Fruit fly (Drosophila melanogaster) whole organism, embryonic: ENCODE data around the gene IntS10.

Experiments used
- Awh ChIP-seq: fragments of 200-800 bp; sonication (Bioruptor generic); IDR thresholded peaks from 2 replicates; pipeline ENCODE4, ENCODE4 v1.3.6; 2022; ENCODE audit warnings: missing biosample characterization, missing genetic modification characterization
- B-H2 ChIP-seq: fragments of 200-800 bp; sonication (Bioruptor generic); optimal IDR thresholded peaks from 2 replicates; lab custom pipeline; 2018; ENCODE audit warnings: missing biosample characterization, mild to moderate bottlenecking, missing genetic modification characterization
- Blimp-1 ChIP-seq: fragments of 200-800 bp; sonication (Bioruptor generic); optimal IDR thresholded peaks from 3 replicates; lab custom pipeline; 2018; ENCODE audit warnings: missing biosample characterization, missing genetic modification characterization, mild to moderate bottlenecking, moderate library complexity, missing genetic modification reagents
- Bteb2 ChIP-seq: fragments of 200-800 bp; sonication (Bioruptor generic); optimal IDR thresholded peaks from 2 replicates; lab custom pipeline; 2016; ENCODE audit warnings: missing biosample characterization, missing genetic modification characterization
- CG10366 ChIP-seq: fragments of 200-800 bp; sonication (Bioruptor generic); IDR thresholded peaks from 2 replicates; pipeline ENCODE4 v1.3.6; 2022; ENCODE audit warnings: missing biosample characterization, missing genetic modification characterization
- CG10654 ChIP-seq: fragments of 200-800 bp; sonication (Bioruptor generic); optimal IDR thresholded peaks from 2 replicates; lab custom pipeline; 2016; ENCODE audit warnings: missing biosample characterization, missing genetic modification characterization
- CG11398 ChIP-seq: fragments of 200-800 bp; sonication (Bioruptor generic); optimal IDR thresholded peaks from 2 replicates; lab custom pipeline; 2016; ENCODE audit warnings: missing biosample characterization, missing genetic modification characterization
- CG12299 ChIP-seq: fragments of 200-800 bp; sonication (Bioruptor generic); optimal IDR thresholded peaks from 2 replicates; lab custom pipeline; 2018; ENCODE audit warnings: missing biosample characterization, mild to moderate bottlenecking, missing genetic modification characterization
- CG12769 ChIP-seq: fragments of 200-800 bp; sonication (Bioruptor generic); optimal IDR thresholded peaks from 2 replicates; lab custom pipeline; 2019; ENCODE audit warnings: missing biosample characterization, mild to moderate bottlenecking, missing genetic modification characterization, moderate library complexity
- CG13123 ChIP-seq: fragments of 200-800 bp; sonication (Bioruptor generic); optimal IDR thresholded peaks from 2 replicates; lab custom pipeline; 2016; ENCODE audit warnings: missing biosample characterization, missing genetic modification characterization
- CG13894 ChIP-seq: fragments of 200-800 bp; sonication (Bioruptor generic); optimal IDR thresholded peaks from 3 replicates; lab custom pipeline; 2018; ENCODE audit warnings: missing biosample characterization, mild to moderate bottlenecking, missing genetic modification characterization, moderate library complexity
- CG15696 ChIP-seq: fragments of 200-800 bp; sonication (Bioruptor generic); optimal IDR thresholded peaks from 2 replicates; lab custom pipeline; 2019; ENCODE audit warnings: missing biosample characterization, mild to moderate bottlenecking, missing genetic modification characterization, moderate library complexity
- CG16815 ChIP-seq: fragments of 200-800 bp; sonication (Bioruptor generic); optimal IDR thresholded peaks from 3 replicates; lab custom pipeline; 2017; ENCODE audit warnings: missing biosample characterization, mild to moderate bottlenecking, missing genetic modification characterization
- CG17359 ChIP-seq: fragments of 200-800 bp; sonication (Bioruptor generic); optimal IDR thresholded peaks from 3 replicates; lab custom pipeline; 2018; ENCODE audit warnings: missing biosample characterization, mild to moderate bottlenecking, missing genetic modification characterization, moderate library complexity
- CG18262 ChIP-seq: fragments of 200-800 bp; optimal IDR thresholded peaks from 3 replicates; lab custom pipeline; 2019; ENCODE audit warnings: missing biosample characterization, mild to moderate bottlenecking, missing genetic modification characterization, moderate library complexity
- CG2199 ChIP-seq: fragments of 200-800 bp; sonication (Bioruptor generic); IDR thresholded peaks from 3 replicates; pipeline ENCODE4 v1.3.6; 2022; ENCODE audit warnings: missing biosample characterization, missing genetic modification characterization
- CG30020 ChIP-seq: fragments of 200-800 bp; optimal IDR thresholded peaks from 2 replicates; lab custom pipeline; 2019; ENCODE audit warnings: missing biosample characterization, mild to moderate bottlenecking, missing genetic modification characterization, moderate library complexity
- CG4282 ChIP-seq: fragments of 200-800 bp; sonication (Bioruptor generic); optimal IDR thresholded peaks from 2 replicates; lab custom pipeline; 2016; ENCODE audit warnings: missing biosample characterization, missing genetic modification characterization
- CG4404 ChIP-seq: fragments of 200-800 bp; sonication (Bioruptor generic); IDR thresholded peaks from 2 replicates; pipeline ENCODE4 v1.3.6; 2022; ENCODE audit warnings: missing biosample characterization, missing genetic modification characterization
- CG6654 ChIP-seq: fragments of 200-800 bp; sonication (Bioruptor generic); optimal IDR thresholded peaks from 2 replicates; lab custom pipeline; 2017; ENCODE audit warnings: missing biosample characterization, mild to moderate bottlenecking, missing genetic modification characterization
- CG7357 ChIP-seq: fragments of 200-800 bp; sonication (Bioruptor generic); IDR thresholded peaks from 3 replicates; pipeline ENCODE4 v1.3.6; 2022; ENCODE audit warnings: missing biosample characterization, missing genetic modification characterization
- CG8388 ChIP-seq: fragments of 200-800 bp; sonication (Bioruptor generic); optimal IDR thresholded peaks from 2 replicates; lab custom pipeline; 2019; ENCODE audit warnings: missing biosample characterization, mild to moderate bottlenecking, missing genetic modification characterization, moderate library complexity
- CG8765 ChIP-seq: fragments of 200-800 bp; sonication (Bioruptor generic); IDR thresholded peaks from 2 replicates; pipeline ENCODE4 v1.3.6; 2022; ENCODE audit warnings: missing biosample characterization, missing genetic modification characterization
- CG9727 ChIP-seq: fragments of 200-800 bp; sonication (Bioruptor generic); optimal IDR thresholded peaks from 3 replicates; lab custom pipeline; 2017; ENCODE audit warnings: missing biosample characterization, mild to moderate bottlenecking, missing genetic modification characterization
- D19B ChIP-seq: fragments of 200-800 bp; sonication (Bioruptor generic); optimal IDR thresholded peaks from 2 replicates; lab custom pipeline; 2017; ENCODE audit warnings: missing biosample characterization, mild to moderate bottlenecking, missing genetic modification characterization
- Dip3 ChIP-seq: fragments of 200-800 bp; sonication (Bioruptor generic); optimal IDR thresholded peaks from 3 replicates; lab custom pipeline; 2016; ENCODE audit warnings: missing biosample characterization, missing genetic modification characterization
- Doc2 ChIP-seq: fragments of 200-800 bp; sonication (Bioruptor generic); IDR thresholded peaks from 2 replicates; pipeline ENCODE4 v1.3.6; 2022; ENCODE audit warnings: missing biosample characterization, missing genetic modification characterization
- Dref ChIP-seq: fragments of 200-800 bp; sonication (Bioruptor generic); IDR thresholded peaks from 2 replicates; pipeline ENCODE4 v1.3.6; 2022; ENCODE audit warnings: missing biosample characterization, missing genetic modification characterization
- E2f2 ChIP-seq: fragments of 200-800 bp; sonication (Bioruptor generic); IDR thresholded peaks from 2 replicates; pipeline ENCODE4 v1.3.6; 2022; ENCODE audit warnings: missing biosample characterization, missing genetic modification characterization
- Eip74EF ChIP-seq, 2 experiments: fragments of 200-800 bp in 1 of 2; fragments of >200 bp in 1 of 2; sonication (Bioruptor generic) in 1 of 2; optimal IDR thresholded peaks; 2 replicates each; lab custom pipeline; 2017 to 2019; ENCODE audit warnings: missing biosample characterization in 2 of 2, missing genetic modification characterization in 2 of 2, mild to moderate bottlenecking in 1 of 2, moderate library complexity in 1 of 2
- Ets65A ChIP-seq: fragments of 200-800 bp; sonication (Bioruptor generic); peaks from one replicate; lab custom pipeline; 2016; ENCODE audit warnings: missing biosample characterization, missing genetic modification characterization
- HmgZ ChIP-seq: fragments of 200-800 bp; sonication (Bioruptor generic); optimal IDR thresholded peaks from 2 replicates; lab custom pipeline; 2018; ENCODE audit warnings: missing biosample characterization, mild to moderate bottlenecking, missing genetic modification characterization
- Hr39 ChIP-seq: fragments of >200 bp; optimal IDR thresholded peaks from 2 replicates; lab custom pipeline; 2017
- Hsf ChIP-seq: fragments of 200-800 bp; sonication (Bioruptor generic); optimal IDR thresholded peaks from 3 replicates; lab custom pipeline; 2016; ENCODE audit warnings: missing biosample characterization, missing genetic modification characterization
- Nf-YA ChIP-seq: fragments of 200-800 bp; sonication (Bioruptor generic); IDR thresholded peaks from 2 replicates; pipeline ENCODE4 v1.3.6; 2022; ENCODE audit warnings: missing biosample characterization, missing genetic modification characterization
- Pdp1 ChIP-seq, 2 experiments: fragments of 200-800 bp; sonication (Bioruptor generic); optimal IDR thresholded peaks; 3 replicates each; lab custom pipeline; 2016; ENCODE audit warnings: missing biosample characterization in 2 of 2, missing genetic modification characterization in 2 of 2, mild to moderate bottlenecking in 1 of 2, moderate library complexity in 1 of 2
- bsh ChIP-seq, 2 experiments: fragments of 200-800 bp; sonication (Bioruptor generic); optimal IDR thresholded peaks; 2 replicates each; lab custom pipeline; 2017 to 2018; ENCODE audit warnings: mild to moderate bottlenecking in 2 of 2, missing biosample characterization in 2 of 2, missing genetic modification characterization in 2 of 2, moderate library complexity in 1 of 2
- cad ChIP-seq: fragments of >200 bp; optimal IDR thresholded peaks from 2 replicates; lab custom pipeline; 2017; ENCODE audit warnings: missing biosample characterization, missing genetic modification characterization
- ci ChIP-seq: fragments of 200-800 bp; sonication (Bioruptor generic); IDR thresholded peaks from 3 replicates; pipeline ENCODE4 v1.3.6; 2022; ENCODE audit warnings: missing biosample characterization, missing genetic modification characterization
- hkb ChIP-seq, 2 experiments: fragments of 200-800 bp in 1 of 2; fragments of >200 bp in 1 of 2; sonication (Bioruptor generic) in 1 of 2; IDR thresholded peaks in 1 of 2; optimal IDR thresholded peaks in 1 of 2; 2 replicates each; pipeline versions ENCODE4 v1.3.6 to Lab custom; 2017 to 2022; ENCODE audit warnings: missing biosample characterization in 1 of 2, missing genetic modification characterization in 1 of 2
- pan ChIP-seq, 4 experiments: fragments of >200 bp in 3 of 4; fragments of 200-800 bp in 1 of 4; sonication (Bioruptor generic) in 1 of 4; optimal IDR thresholded peaks in 3 of 4; IDR thresholded peaks in 1 of 4; 2 replicates each; pipeline versions ENCODE4 v1.3.6 to Lab custom; 2017 to 2022; ENCODE audit warnings: missing biosample characterization in 2 of 4, missing genetic modification characterization in 2 of 4, mixed read lengths in 1 of 4
- pho ChIP-seq: fragments of 200-800 bp; sonication (Bioruptor generic); optimal IDR thresholded peaks from 2 replicates; lab custom pipeline; 2016; ENCODE audit warnings: missing biosample characterization, missing genetic modification characterization
- rib ChIP-seq: fragments of 200-800 bp; sonication (Bioruptor generic); IDR thresholded peaks from 2 replicates; pipeline ENCODE4 v1.3.6; 2022; ENCODE audit warnings: missing biosample characterization, missing genetic modification characterization
- so ChIP-seq: fragments of 200-800 bp; sonication (Bioruptor generic); IDR thresholded peaks from 3 replicates; pipeline ENCODE4 v1.3.6; 2022; ENCODE audit warnings: missing biosample characterization, missing genetic modification characterization
- tll ChIP-seq, 2 experiments: fragments of 200-800 bp in 1 of 2; fragments of >200 bp in 1 of 2; sonication (Bioruptor generic) in 1 of 2; optimal IDR thresholded peaks; 2 replicates each; lab custom pipeline; 2017 to 2019; ENCODE audit warnings: missing biosample characterization in 2 of 2, missing genetic modification characterization in 2 of 2, mild to moderate bottlenecking in 1 of 2, moderate library complexity in 1 of 2
- ttk ChIP-seq: fragments of 200-800 bp; sonication (Bioruptor generic); IDR thresholded peaks from 2 replicates; pipeline ENCODE4 v2.1.2; 2022; ENCODE audit warnings: missing biosample characterization, missing genetic modification characterization
- tx ChIP-seq: fragments of 200-800 bp; sonication (Bioruptor generic); optimal IDR thresholded peaks from 2 replicates; lab custom pipeline; 2016; ENCODE audit warnings: missing biosample characterization, missing genetic modification characterization
- unpg ChIP-seq: fragments of 200-800 bp; sonication (Bioruptor generic); optimal IDR thresholded peaks from 3 replicates; lab custom pipeline; 2018; ENCODE audit warnings: missing biosample characterization, mild to moderate bottlenecking, missing genetic modification characterization, moderate library complexity
- vnd ChIP-seq: fragments of 200-800 bp; sonication (Bioruptor generic); IDR thresholded peaks from 3 replicates; pipeline ENCODE4 v1.3.6; 2022; ENCODE audit warnings: missing biosample characterization, missing genetic modification characterization; ENCODE audit not compliant: partially characterized antibody
- vvl ChIP-seq: fragments of 200-800 bp; sonication (Bioruptor generic); IDR thresholded peaks from 2 replicates; pipeline ENCODE4 v1.3.6; 2022; ENCODE audit warnings: missing biosample characterization, missing genetic modification characterization

IntS10 gene

DNA sequence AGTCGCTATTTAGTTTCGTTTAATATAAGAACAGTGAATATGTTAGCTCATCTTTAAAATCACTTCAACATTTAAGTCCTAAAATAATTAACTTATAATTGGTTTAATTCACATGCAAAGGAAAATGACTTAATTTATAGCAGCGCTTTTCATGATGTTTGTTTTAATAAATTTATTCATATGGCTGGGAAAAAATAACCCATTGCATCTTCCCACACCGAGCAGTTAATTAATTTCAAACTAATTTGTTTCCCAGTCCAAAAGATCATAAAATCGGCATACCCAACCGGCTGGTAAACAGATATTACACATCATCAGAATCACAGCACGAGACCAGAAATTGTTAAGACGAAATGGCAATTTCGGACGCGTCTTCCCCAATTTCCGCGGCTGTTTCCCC is 35.7 kb upstream of the IntS10 start (continued):
- TF ChIP-seq tx (GFP tag; lab: Kevin White, UChicago) = peak; percentile 37
- TF ChIP-seq CG2199 (GFP tag; lab: Robert Waterston, UW) = no peak
- no peak for TF ChIP-seq CG18262 (tag; lab: Kevin White, UChicago)
- no peak for TF ChIP-seq Eip74EF (GFP tag; optimal IDR thresholded peaks at IDR 0.05; lab: Kevin White, UChicago)
- no peak for TF ChIP-seq B-H2 (GFP tag; lab: Kevin White, UChicago)
- no peak for TF ChIP-seq bsh (GFP tag; optimal IDR thresholded peaks at IDR 0.05; lab: Kevin White, UChicago)
- TF ChIP-seq ttk = 0 out of 2 replicates have a peak, but pooled peaks have one; percentile 16
- no peak for TF ChIP-seq Hr39 (lab: Kevin White, UChicago)
- peak; percentile 37 for TF ChIP-seq Bteb2 (GFP tag; lab: Kevin White, UChicago)
- TF ChIP-seq CG30020 (tag; lab: Kevin White, UChicago) = no peak
- TF ChIP-seq pan (optimal IDR thresholded peaks at IDR 0.05; lab: Kevin White, UChicago) = no peak
- TF ChIP-seq pan (GFP tag; optimal IDR thresholded peaks at IDR 0.05 in 1 of 2, IDR thresholded peaks at IDR 0.05 in 1 of 2) = peak in 1 of 2 experiments; percentile 25
- peak; percentile 45; the same call in 1 of the 2 replicates for TF ChIP-seq rib (GFP tag; lab: Robert Waterston, UW)
- no peak for TF ChIP-seq tll (GFP tag; optimal IDR thresholded peaks at IDR 0.05; lab: Kevin White, UChicago)
- TF ChIP-seq vvl = peak; percentile 71
- peak; percentile 74 for TF ChIP-seq D19B (GFP tag; lab: Kevin White, UChicago)
- no peak for TF ChIP-seq CG13123
- TF ChIP-seq vnd (GFP tag; lab: Robert Waterston, UW) = no peak
- peak; percentile 97 for TF ChIP-seq Ets65A
- TF ChIP-seq hkb (optimal IDR thresholded peaks at IDR 0.05; lab: Kevin White, UChicago) = no peak
- TF ChIP-seq hkb (GFP tag; IDR thresholded peaks at IDR 0.05; lab: Robert Waterston, UW) = peak; percentile 47
- peak; percentile 21; the same call in 1 of the 2 replicates for TF ChIP-seq E2f2 (GFP tag; lab: Robert Waterston, UW)
- no peak for TF ChIP-seq CG13894
- TF ChIP-seq CG9727 (GFP tag; lab: Kevin White, UChicago) = peak; percentile 6
- TF ChIP-seq Nf-YA (GFP tag; lab: Robert Waterston, UW) = no peak
- TF ChIP-seq CG8388 (GFP tag; lab: Kevin White, UChicago) = no peak
- peak; percentile 10 for TF ChIP-seq CG12769 (tag; lab: Kevin White, UChicago)
- TF ChIP-seq CG16815 (GFP tag; lab: Kevin White, UChicago) = no peak
- TF ChIP-seq Awh (GFP tag; lab: Robert Waterston, UW) = no peak
- no peak for TF ChIP-seq ci (GFP tag; lab: Robert Waterston, UW)
- peak; percentile 51 for TF ChIP-seq Hsf (GFP tag; lab: Kevin White, UChicago)
- TF ChIP-seq unpg = peak; percentile 42
- TF ChIP-seq CG4282 (GFP tag; lab: Kevin White, UChicago) = no peak
- TF ChIP-seq so = peak; percentile 50; the same call in 1 of the 3 replicates
- TF ChIP-seq CG15696 (tag; lab: Kevin White, UChicago) = no peak
- TF ChIP-seq CG6654 (GFP tag; lab: Kevin White, UChicago) = no peak
- no peak for TF ChIP-seq cad (GFP tag; lab: Kevin White, UChicago)
- TF ChIP-seq CG11398 (GFP tag; lab: Kevin White, UChicago) = no peak
- no peak for TF ChIP-seq Doc2
- TF ChIP-seq CG8765 (GFP tag; lab: Robert Waterston, UW) = no peak
- peak; percentile 8 for TF ChIP-seq Dip3
- TF ChIP-seq HmgZ (tag; lab: Kevin White, UChicago) = peak; percentile 44
- peak; percentile 55 for TF ChIP-seq pho
- TF ChIP-seq CG10366 = peak; percentile 36; the same call in 1 of the 2 replicates
- no peak for TF ChIP-seq Blimp-1 (GFP tag; lab: Kevin White, UChicago)
- TF ChIP-seq CG7357 = no peak
- peak; percentile 5 for TF ChIP-seq CG10654 (GFP tag; lab: Kevin White, UChicago)
- peak in 1 of 2 experiments; percentile 40 for TF ChIP-seq Pdp1 (GFP tag; optimal IDR thresholded peaks at IDR 0.05; lab: Kevin White, UChicago)
- TF ChIP-seq CG12299 (tag; lab: Kevin White, UChicago) = no peak
- no peak for TF ChIP-seq CG4404 (GFP tag; lab: Robert Waterston, UW)
- no peak for TF ChIP-seq Dref (GFP tag; lab: Robert Waterston, UW)
- peak; percentile 20 for TF ChIP-seq CG17359 (tag; lab: Kevin White, UChicago)
